Worm (Caenorhabditis elegans) whole organism, young adult: ENCODE results near the gene klp-17.

Source experiments
- B0261.1 ChIP-seq: sonication (generic microtip); optimal IDR thresholded peaks from 2 replicates; lab custom pipeline; 2016; ENCODE audit warnings: mild to moderate bottlenecking, missing genetic modification characterization, moderate library complexity, missing compliant biosample characterization
- C17E4.6 ChIP-seq: fragments of 200-800 bp; sonication (Bioruptor generic); IDR thresholded peaks from 2 replicates; pipeline ENCODE4 v1.3.6; 2022; ENCODE audit warnings: missing genetic modification reagents, missing genetic modification characterization, missing compliant biosample characterization
- D2030.7 ChIP-seq: fragments of 200-800 bp; sonication (Bioruptor generic); IDR thresholded peaks from 2 replicates; pipeline ENCODE4 v1.3.6; 2022; ENCODE audit warnings: missing genetic modification reagents, missing genetic modification characterization, missing compliant biosample characterization
- F22D6.2 ChIP-seq: sonication (generic microtip); optimal IDR thresholded peaks from 2 replicates; lab custom pipeline; 2016; ENCODE audit warnings: mild to moderate bottlenecking, missing genetic modification characterization, missing compliant biosample characterization
- F37B4.10 ChIP-seq: fragments of 200-800 bp; sonication (Bioruptor generic); IDR thresholded peaks from 2 replicates; pipeline ENCODE4 v1.3.6; 2022; ENCODE audit warnings: missing genetic modification characterization, missing compliant biosample characterization
- F39B2.1 ChIP-seq: fragments of 200-800 bp; sonication (Bioruptor generic); IDR thresholded peaks from 2 replicates; pipeline ENCODE4 v1.3.6; 2022; ENCODE audit warnings: missing genetic modification reagents, missing genetic modification characterization, missing compliant biosample characterization
- F49E8.2 ChIP-seq: sonication (generic microtip); optimal IDR thresholded peaks from 3 replicates; lab custom pipeline; 2017; ENCODE audit warnings: missing genetic modification characterization, mild to moderate bottlenecking, missing compliant biosample characterization, antibody characterized with exemption, moderate library complexity; ENCODE audit not compliant: insufficient read depth
- F57A8.1 ChIP-seq: fragments of 200-800 bp; sonication (Bioruptor generic); optimal IDR thresholded peaks from 2 replicates; lab custom pipeline; 2018; ENCODE audit warnings: mild to moderate bottlenecking, missing genetic modification characterization, moderate library complexity, missing compliant biosample characterization
- F57C9.4 ChIP-seq: sonication (generic microtip); optimal IDR thresholded peaks from 2 replicates; lab custom pipeline; 2017; ENCODE audit warnings: mild to moderate bottlenecking, missing genetic modification characterization, missing compliant biosample characterization
- K11D2.4 ChIP-seq: fragments of 200-800 bp; sonication (Bioruptor generic); IDR thresholded peaks from 2 replicates; pipeline ENCODE4 v1.3.6; 2022; ENCODE audit warnings: missing genetic modification reagents, missing genetic modification characterization, missing compliant biosample characterization
- K12H6.12 ChIP-seq: fragments of 200-800 bp; sonication (Bioruptor generic); optimal IDR thresholded peaks from 2 replicates; lab custom pipeline; 2018; ENCODE audit warnings: mild to moderate bottlenecking, missing genetic modification characterization, missing compliant biosample characterization
- Y53G8AR.9 ChIP-seq: fragments of 200-800 bp; sonication (Bioruptor generic); conservative IDR thresholded peaks from 2 replicates; pipeline ENCODE4 v1.3.6; 2022; ENCODE audit warnings: missing genetic modification reagents, missing genetic modification characterization, missing compliant biosample characterization
- aptf-2 ChIP-seq: fragments of 200-800 bp; sonication (Bioruptor generic); conservative IDR thresholded peaks from 2 replicates; pipeline ENCODE4 v1.3.6; 2022; ENCODE audit warnings: missing genetic modification reagents, missing genetic modification characterization, missing compliant biosample characterization
- atf-7 ChIP-seq: sonication (generic microtip); optimal IDR thresholded peaks from 2 replicates; lab custom pipeline; 2017; ENCODE audit warnings: mild to moderate bottlenecking, missing genetic modification characterization, missing compliant biosample characterization
- athp-1 ChIP-seq: sonication (generic microtip); optimal IDR thresholded peaks from 2 replicates; lab custom pipeline; 2017; ENCODE audit warnings: mild to moderate bottlenecking, missing genetic modification characterization, missing compliant biosample characterization
- bed-2 ChIP-seq: fragments of 200-800 bp; sonication (Bioruptor generic); IDR thresholded peaks from 2 replicates; pipeline ENCODE4 v1.3.6; 2022; ENCODE audit warnings: missing genetic modification reagents, missing genetic modification characterization, missing compliant biosample characterization
- ccch-3 ChIP-seq: fragments of 200-800 bp; sonication (Bioruptor generic); optimal IDR thresholded peaks from 2 replicates; lab custom pipeline; 2018; ENCODE audit warnings: mild to moderate bottlenecking, missing genetic modification characterization, missing compliant biosample characterization
- cebp-2 ChIP-seq: fragments of 200-800 bp; sonication (Bioruptor generic); IDR thresholded peaks from 2 replicates; pipeline ENCODE4 v1.3.6; 2022; ENCODE audit warnings: missing genetic modification characterization, missing compliant biosample characterization
- ceh-91 ChIP-seq: fragments of 200-800 bp; sonication (Bioruptor generic); IDR thresholded peaks from 2 replicates; pipeline ENCODE4 v1.3.6; 2022; ENCODE audit warnings: missing genetic modification reagents, missing genetic modification characterization, missing compliant biosample characterization
- dpl-1 ChIP-seq: fragments of 150-350 bp; optimal IDR thresholded peaks from 2 replicates; lab custom pipeline; 2014; ENCODE audit warnings: missing biosample characterization, missing genetic modification reagents, missing genetic modification characterization
- egrh-3 ChIP-seq: fragments of 200-800 bp; sonication (Bioruptor generic); IDR thresholded peaks from 2 replicates; pipeline ENCODE4 v1.3.6; 2022; ENCODE audit warnings: missing genetic modification reagents, missing genetic modification characterization, missing compliant biosample characterization
- ets-4 ChIP-seq: fragments of 200-800 bp; sonication (Bioruptor generic); optimal IDR thresholded peaks from 2 replicates; lab custom pipeline; 2018; ENCODE audit warnings: mild to moderate bottlenecking, missing genetic modification characterization, missing compliant biosample characterization
- gei-17 ChIP-seq: fragments of 200-800 bp; sonication (Bioruptor generic); optimal IDR thresholded peaks from 2 replicates; lab custom pipeline; 2018; ENCODE audit warnings: mild to moderate bottlenecking, missing genetic modification characterization, missing compliant biosample characterization
- hsf-1 ChIP-seq: fragments of 200-800 bp; sonication (Bioruptor generic); IDR thresholded peaks from 2 replicates; pipeline ENCODE4 v1.3.6; 2022; ENCODE audit warnings: missing genetic modification reagents, missing genetic modification characterization, missing compliant biosample characterization
- let-526 ChIP-seq: fragments of 200-800 bp; sonication (Bioruptor generic); IDR thresholded peaks from 2 replicates; pipeline ENCODE4 v1.3.6; 2022; ENCODE audit warnings: missing genetic modification reagents, missing genetic modification characterization, missing compliant biosample characterization
- lin-26 ChIP-seq: fragments of 200-800 bp; sonication (Bioruptor generic); IDR thresholded peaks from 2 replicates; pipeline ENCODE4 v1.3.6; 2022; ENCODE audit warnings: missing genetic modification reagents, missing genetic modification characterization, missing compliant biosample characterization
- lin-35 ChIP-seq, 3 experiments: fragments of 150-350 bp in 2 of 3; sonication (generic microtip) in 1 of 3; optimal IDR thresholded peaks; 2 replicates each; lab custom pipeline; 2014 to 2018; ENCODE audit warnings: missing biosample characterization in 3 of 3, missing genetic modification characterization in 3 of 3, missing genetic modification reagents in 3 of 3
- lin-54 ChIP-seq: fragments of 200-800 bp; sonication (Bioruptor generic); optimal IDR thresholded peaks from 2 replicates; lab custom pipeline; 2018; ENCODE audit warnings: mild to moderate bottlenecking, missing genetic modification characterization, missing compliant biosample characterization
- lsl-1 ChIP-seq: fragments of 200-800 bp; sonication (Bioruptor generic); optimal IDR thresholded peaks from 2 replicates; lab custom pipeline; 2018; ENCODE audit warnings: mild to moderate bottlenecking, missing genetic modification characterization, moderate library complexity, missing compliant biosample characterization
- lsy-27 ChIP-seq: sonication (generic microtip); optimal IDR thresholded peaks from 2 replicates; lab custom pipeline; 2017; ENCODE audit warnings: missing genetic modification characterization, mild to moderate bottlenecking, missing compliant biosample characterization, antibody characterized with exemption, missing genotype, borderline replicate concordance; ENCODE audit not compliant: insufficient read depth
- madf-6 ChIP-seq: fragments of 200-800 bp; sonication (Bioruptor generic); IDR thresholded peaks from 2 replicates; pipeline ENCODE4 v1.3.6; 2022; ENCODE audit warnings: missing genetic modification reagents, missing genetic modification characterization, missing compliant biosample characterization
- madf-8 ChIP-seq: fragments of 200-800 bp; sonication (Bioruptor generic); conservative IDR thresholded peaks from 2 replicates; pipeline ENCODE4 v1.3.6; 2022; ENCODE audit warnings: missing genetic modification reagents, missing genetic modification characterization, missing compliant biosample characterization
- mel-28 ChIP-seq: sonication (generic microtip); optimal IDR thresholded peaks from 2 replicates; lab custom pipeline; 2016; ENCODE audit warnings: borderline replicate concordance, mild to moderate bottlenecking, missing genetic modification characterization, missing compliant biosample characterization
- mes-4 ChIP-seq: sonication (generic microtip); optimal IDR thresholded peaks from 2 replicates; lab custom pipeline; 2016; ENCODE audit warnings: missing genotype, missing genetic modification characterization, missing compliant biosample characterization
- mxl-1 ChIP-seq: sonication (generic microtip); optimal IDR thresholded peaks from 2 replicates; lab custom pipeline; 2016; ENCODE audit warnings: missing genetic modification characterization, missing compliant biosample characterization
- nhr-120 ChIP-seq: fragments of 200-800 bp; sonication (Bioruptor generic); IDR thresholded peaks from 2 replicates; pipeline ENCODE4 v1.3.6; 2022; ENCODE audit warnings: missing genetic modification characterization, missing compliant biosample characterization
- nhr-27 ChIP-seq: fragments of 200-800 bp; sonication (Bioruptor generic); optimal IDR thresholded peaks from 2 replicates; lab custom pipeline; 2018; ENCODE audit warnings: mild to moderate bottlenecking, missing genetic modification characterization, moderate library complexity, missing compliant biosample characterization
- nhr-80 ChIP-seq: sonication (generic microtip); optimal IDR thresholded peaks from 2 replicates; lab custom pipeline; 2016; ENCODE audit warnings: missing genetic modification characterization, missing compliant biosample characterization
- rcor-1 ChIP-seq: fragments of 200-800 bp; sonication (Bioruptor generic); IDR thresholded peaks from 2 replicates; pipeline ENCODE4 v1.3.6; 2022; ENCODE audit warnings: missing genetic modification reagents, missing genetic modification characterization, missing compliant biosample characterization
- repo-1 ChIP-seq: sonication (generic microtip); optimal IDR thresholded peaks from 2 replicates; lab custom pipeline; 2017; ENCODE audit warnings: mild to moderate bottlenecking, missing genetic modification characterization, missing compliant biosample characterization
- snpc-1.3 ChIP-seq: sonication (generic microtip); optimal IDR thresholded peaks from 2 replicates; lab custom pipeline; 2017; ENCODE audit warnings: missing genetic modification characterization, mild to moderate bottlenecking, missing compliant biosample characterization, antibody characterized with exemption, moderate library complexity, missing genotype, missing genetic modification reagents; ENCODE audit not compliant: insufficient read depth
- snpc-3.4 ChIP-seq: sonication (generic microtip); optimal IDR thresholded peaks from 2 replicates; lab custom pipeline; 2017; ENCODE audit warnings: missing genetic modification characterization, mild to moderate bottlenecking, missing compliant biosample characterization, antibody characterized with exemption, moderate library complexity, missing genotype, missing genetic modification reagents
- snpc-4 ChIP-seq, 5 experiments: fragments of 150-350 bp in 1 of 5; sonication (generic microtip) in 4 of 5; optimal IDR thresholded peaks; 2 replicates each; lab custom pipeline; 2014 to 2018; ENCODE audit warnings: missing genetic modification characterization in 5 of 5, missing biosample characterization in 3 of 5, antibody characterized with exemption in 2 of 5, mild to moderate bottlenecking in 2 of 5, missing compliant biosample characterization in 2 of 5, missing genotype in 2 of 5, moderate library complexity in 2 of 5, missing genetic modification reagents in 1 of 5
- tlf-1 ChIP-seq: fragments of 200-800 bp; sonication (Bioruptor generic); optimal IDR thresholded peaks from 2 replicates; lab custom pipeline; 2018; ENCODE audit warnings: mild to moderate bottlenecking, missing genetic modification characterization, missing compliant biosample characterization
- unc-62 ChIP-seq: fragments of 150-350 bp; optimal IDR thresholded peaks from 2 replicates; lab custom pipeline; 2014; ENCODE audit warnings: missing biosample characterization, missing genetic modification reagents, missing genetic modification characterization
- ztf-18 ChIP-seq: sonication (generic microtip); optimal IDR thresholded peaks from 2 replicates; lab custom pipeline; 2016; ENCODE audit warnings: missing genotype, mild to moderate bottlenecking, missing genetic modification characterization, missing compliant biosample characterization
- ztf-26 ChIP-seq: sonication (generic microtip); optimal IDR thresholded peaks from 2 replicates; lab custom pipeline; 2017; ENCODE audit warnings: missing genetic modification characterization, missing compliant biosample characterization
- ztf-28 ChIP-seq: fragments of 200-800 bp; sonication (Bioruptor generic); IDR thresholded peaks from 2 replicates; pipeline ENCODE4 v1.3.6; 2022; ENCODE audit warnings: missing genetic modification reagents, missing genetic modification characterization, missing compliant biosample characterization
- ztf-6 ChIP-seq: fragments of 200-800 bp; sonication (Bioruptor generic); IDR thresholded peaks from 2 replicates; pipeline ENCODE4 v1.3.6; 2022; ENCODE audit warnings: missing genetic modification reagents, missing genetic modification characterization, missing compliant biosample characterization

klp-17 gene

ce11 chrII:11472542-11472941, 5.1 kb upstream of the klp-17 start (continued):
- TF ChIP-seq lin-54 (GFP tag; lab: Kevin White, UChicago): no peak
- TF ChIP-seq Y53G8AR.9: no peak
- TF ChIP-seq ets-4 (GFP tag; lab: Kevin White, UChicago): no peak
- no peak for TF ChIP-seq egrh-3 (GFP tag; lab: Robert Waterston, UW)
- no peak for TF ChIP-seq F22D6.2
- peak; percentile 31 for TF ChIP-seq ztf-26 (tag; lab: Kevin White, UChicago)
- TF ChIP-seq B0261.1 (tag; lab: Kevin White, UChicago): no peak
- TF ChIP-seq F37B4.10: no peak
- no peak for TF ChIP-seq rcor-1 (GFP tag; lab: Robert Waterston, UW)
- TF ChIP-seq lsl-1 (GFP tag; lab: Kevin White, UChicago): no peak
- no peak for TF ChIP-seq let-526 (GFP tag; lab: Robert Waterston, UW)
- TF ChIP-seq hsf-1 (GFP tag; lab: Robert Waterston, UW): no peak
- TF ChIP-seq dpl-1 (GFP tag; lab: Kevin White, UChicago): no peak
- no peak for TF ChIP-seq bed-2 (GFP tag; lab: Robert Waterston, UW)
- TF ChIP-seq F49E8.2 (tag; lab: Kevin White, UChicago): no peak
- TF ChIP-seq unc-62 (GFP tag; lab: Kevin White, UChicago): no peak
- no peak for TF ChIP-seq F57A8.1 (GFP tag; lab: Kevin White, UChicago)
- TF ChIP-seq ztf-18: peak; percentile 47
- 0 out of 2 replicates have a peak, but pooled peaks have one; percentile 17 for TF ChIP-seq lin-26 (GFP tag; lab: Robert Waterston, UW)
- no peak for TF ChIP-seq C17E4.6 (GFP tag; lab: Robert Waterston, UW)
- no peak for TF ChIP-seq ceh-91
- no peak for TF ChIP-seq repo-1 (tag; lab: Kevin White, UChicago)
- TF ChIP-seq snpc-1.3 (tag; lab: Kevin White, UChicago): no peak
- no peak for TF ChIP-seq atf-7 (tag; lab: Kevin White, UChicago)
- no peak for TF ChIP-seq athp-1 (tag; lab: Kevin White, UChicago)
- peak; percentile 89 for TF ChIP-seq nhr-80 (tag; lab: Kevin White, UChicago)
- TF ChIP-seq gei-17 (GFP tag; lab: Kevin White, UChicago): no peak
- TF ChIP-seq cebp-2 (GFP tag; lab: Robert Waterston, UW): no peak
- TF ChIP-seq F39B2.1: no peak
- TF ChIP-seq aptf-2: no peak
- no peak for TF ChIP-seq K11D2.4
- TF ChIP-seq ccch-3: no peak
- TF ChIP-seq madf-6 (GFP tag; lab: Robert Waterston, UW): no peak
- no peak for TF ChIP-seq snpc-3.4 (tag; lab: Kevin White, UChicago)
- no peak for TF ChIP-seq mes-4
- TF ChIP-seq mel-28: no peak
- TF ChIP-seq ztf-28 (GFP tag; lab: Robert Waterston, UW): no peak
- no peak for TF ChIP-seq nhr-120
- TF ChIP-seq tlf-1 (GFP tag; lab: Kevin White, UChicago): no peak
- TF ChIP-seq F57C9.4 (tag; lab: Kevin White, UChicago): no peak
- no peak for TF ChIP-seq snpc-4 (GFP tag; optimal IDR thresholded peaks at IDR 0.05; lab: Kevin White, UChicago)
- TF ChIP-seq snpc-4 (tag; optimal IDR thresholded peaks at IDR 0.05; lab: Kevin White, UChicago): peak in 2 of 4 experiments; percentile 43 to 50
- TF ChIP-seq ztf-6 (GFP tag; lab: Robert Waterston, UW): no peak
- TF ChIP-seq K12H6.12 (tag; lab: Kevin White, UChicago): no peak
- no peak for TF ChIP-seq lsy-27 (tag; lab: Kevin White, UChicago)
- TF ChIP-seq madf-8 (GFP tag; lab: Robert Waterston, UW): no peak
- no peak for TF ChIP-seq mxl-1 (tag; lab: Kevin White, UChicago)
- TF ChIP-seq D2030.7 (GFP tag; lab: Robert Waterston, UW): no peak
- no peak for TF ChIP-seq lin-35 (GFP tag; optimal IDR thresholded peaks at IDR 0.05; lab: Kevin White, UChicago)
- TF ChIP-seq nhr-27 (tag; lab: Kevin White, UChicago): no peak
